Worm (Caenorhabditis elegans) whole organism, L1 larva: ENCODE measurements around the gene C49H3.16.

ENCODE experiments used
- C34B4.2 ChIP-seq: sonication (generic microtip); optimal IDR thresholded peaks from 2 replicates; lab custom pipeline; 2017; ENCODE audit warnings: mild to moderate bottlenecking, missing genetic modification characterization, missing compliant biosample characterization
- aha-1 ChIP-seq: fragments of 150-350 bp; optimal IDR thresholded peaks from 2 replicates; lab custom pipeline; 2014; ENCODE audit warnings: missing biosample characterization, missing genetic modification characterization
- ceh-8 ChIP-seq: fragments of 200-800 bp; sonication (Bioruptor generic); optimal IDR thresholded peaks from 2 replicates; lab custom pipeline; 2018; ENCODE audit warnings: mild to moderate bottlenecking, missing genetic modification characterization, moderate library complexity, missing compliant biosample characterization
- ceh-82 ChIP-seq, 3 experiments: fragments of 150-350 bp in 1 of 3; sonication (generic microtip) in 2 of 3; optimal IDR thresholded peaks; 2 replicates each; lab custom pipeline; 2014 to 2017; ENCODE audit warnings: missing biosample characterization in 3 of 3, missing genetic modification characterization in 3 of 3
- ces-1 ChIP-seq: fragments of 150-350 bp; optimal IDR thresholded peaks from 2 replicates; lab custom pipeline; 2014; ENCODE audit warnings: missing biosample characterization, missing genetic modification reagents, missing genetic modification characterization
- dpl-1 ChIP-seq, 3 experiments: fragments of 150-350 bp in 2 of 3; sonication (generic microtip) in 1 of 3; optimal IDR thresholded peaks; 2 replicates each; lab custom pipeline; 2014 to 2017; ENCODE audit warnings: missing biosample characterization in 3 of 3, missing genetic modification characterization in 3 of 3, missing genetic modification reagents in 3 of 3
- dsc-1 ChIP-seq: sonication (generic microtip); optimal IDR thresholded peaks from 2 replicates; lab custom pipeline; 2016; ENCODE audit warnings: mild to moderate bottlenecking, missing genetic modification characterization, missing compliant biosample characterization
- efl-1 ChIP-seq, 4 experiments: fragments of 150-350 bp; optimal IDR thresholded peaks in 3 of 4; peaks in 1 of 4; 1 replicate in 1 of 4; 2 replicates in 3 of 4; lab custom pipeline; 2014; ENCODE audit warnings: missing biosample characterization in 2 of 4, missing genetic modification characterization in 2 of 4, missing genetic modification reagents in 2 of 4
- efl-3 ChIP-seq: fragments of 200-800 bp; sonication (Bioruptor generic); optimal IDR thresholded peaks from 2 replicates; lab custom pipeline; 2018; ENCODE audit warnings: mild to moderate bottlenecking, missing genetic modification characterization, missing compliant biosample characterization
- elt-2 ChIP-seq: sonication (generic microtip); optimal IDR thresholded peaks from 2 replicates; lab custom pipeline; 2016; ENCODE audit warnings: missing genetic modification characterization, mild to moderate bottlenecking, inconsistent platforms, missing compliant biosample characterization, missing genetic modification reagents
- fkh-4 ChIP-seq: sonication (generic microtip); optimal IDR thresholded peaks from 2 replicates; lab custom pipeline; 2016; ENCODE audit warnings: missing compliant biosample characterization, missing genetic modification characterization, borderline replicate concordance
- grh-1 ChIP-seq: fragments of 200-800 bp; sonication (Bioruptor generic); IDR thresholded peaks from 2 replicates; pipeline ENCODE4 v1.3.6; 2022; ENCODE audit warnings: missing genetic modification reagents, missing genetic modification characterization, missing compliant biosample characterization
- hlh-4 ChIP-seq: sonication (generic microtip); optimal IDR thresholded peaks from 2 replicates; lab custom pipeline; 2016; ENCODE audit warnings: mild to moderate bottlenecking, missing genetic modification characterization, missing compliant biosample characterization
- jun-1 ChIP-seq: fragments of 150-350 bp; optimal IDR thresholded peaks from 2 replicates; lab custom pipeline; 2014; ENCODE audit warnings: missing biosample characterization, missing genetic modification reagents, missing genetic modification characterization
- lin-13 ChIP-seq: fragments of 150-350 bp; optimal IDR thresholded peaks from 2 replicates; lab custom pipeline; 2014; ENCODE audit warnings: missing biosample characterization, missing genetic modification reagents, missing genetic modification characterization
- lir-3 ChIP-seq: sonication (generic microtip); optimal IDR thresholded peaks from 2 replicates; lab custom pipeline; 2016; ENCODE audit warnings: mild to moderate bottlenecking, missing genetic modification characterization, moderate library complexity, missing compliant biosample characterization; ENCODE audit not compliant: poor library complexity
- lsy-2 ChIP-seq, 2 experiments: fragments of 150-350 bp; optimal IDR thresholded peaks; 2 replicates each; lab custom pipeline; 2014; ENCODE audit warnings: missing biosample characterization in 2 of 2, missing genetic modification characterization in 2 of 2
- mep-1 ChIP-seq: fragments of 150-350 bp; optimal IDR thresholded peaks from 2 replicates; lab custom pipeline; 2014; ENCODE audit warnings: missing biosample characterization, missing genetic modification characterization
- nhr-20 ChIP-seq: sonication (generic microtip); optimal IDR thresholded peaks from 2 replicates; lab custom pipeline; 2016; ENCODE audit warnings: mild to moderate bottlenecking, missing genetic modification characterization, missing compliant biosample characterization
- nhr-28 ChIP-seq: fragments of 150-350 bp; optimal IDR thresholded peaks from 2 replicates; lab custom pipeline; 2014; ENCODE audit warnings: missing biosample characterization, missing genetic modification characterization
- nhr-77 ChIP-seq: fragments of 150-350 bp; optimal IDR thresholded peaks from 2 replicates; lab custom pipeline; 2014; ENCODE audit warnings: missing biosample characterization, missing genetic modification characterization
- nhr-85 ChIP-seq: sonication (generic microtip); peaks from one replicate; lab custom pipeline; 2016; ENCODE audit warnings: missing genetic modification characterization, inconsistent platforms, missing compliant biosample characterization
- pag-3 ChIP-seq: sonication (generic microtip); optimal IDR thresholded peaks from 2 replicates; lab custom pipeline; 2017; ENCODE audit warnings: missing genetic modification characterization, mild to moderate bottlenecking, missing compliant biosample characterization, antibody characterized with exemption, borderline replicate concordance; ENCODE audit not compliant: insufficient read depth
- snpc-4 ChIP-seq: fragments of 150-350 bp; optimal IDR thresholded peaks from 2 replicates; lab custom pipeline; 2014; ENCODE audit warnings: missing biosample characterization, missing genetic modification characterization
- snu-23 ChIP-seq: sonication (generic microtip); optimal IDR thresholded peaks from 2 replicates; lab custom pipeline; 2016; ENCODE audit warnings: missing genetic modification characterization, missing compliant biosample characterization
- sup-37 ChIP-seq: fragments of 200-800 bp; sonication (Bioruptor generic); optimal IDR thresholded peaks from 2 replicates; lab custom pipeline; 2018; ENCODE audit warnings: mild to moderate bottlenecking, missing genetic modification characterization, missing compliant biosample characterization
- tlp-1 ChIP-seq: fragments of 150-350 bp; optimal IDR thresholded peaks from 2 replicates; lab custom pipeline; 2014; ENCODE audit warnings: missing biosample characterization, missing genetic modification characterization
- unc-130 ChIP-seq: fragments of 150-350 bp; optimal IDR thresholded peaks from 2 replicates; lab custom pipeline; 2017; ENCODE audit warnings: missing biosample characterization, missing genetic modification characterization, inconsistent platforms
- unc-30 ChIP-seq: sonication (generic microtip); optimal IDR thresholded peaks from 2 replicates; lab custom pipeline; 2017; ENCODE audit warnings: missing biosample characterization, missing genetic modification characterization
- unc-98 ChIP-seq: fragments of 200-800 bp; sonication (Bioruptor generic); IDR thresholded peaks from 2 replicates; pipeline ENCODE4 v1.3.6; 2022; ENCODE audit warnings: missing genetic modification characterization, missing compliant biosample characterization
- vab-15 ChIP-seq: sonication (generic microtip); optimal IDR thresholded peaks from 2 replicates; lab custom pipeline; 2017; ENCODE audit warnings: missing genotype, mild to moderate bottlenecking, missing genetic modification characterization, missing compliant biosample characterization
- zip-4 ChIP-seq: fragments of 200-800 bp; sonication (Bioruptor generic); optimal IDR thresholded peaks from 2 replicates; lab custom pipeline; 2018; ENCODE audit warnings: mild to moderate bottlenecking, missing genetic modification characterization, moderate library complexity, missing compliant biosample characterization

C49H3.16 gene

DNA sequence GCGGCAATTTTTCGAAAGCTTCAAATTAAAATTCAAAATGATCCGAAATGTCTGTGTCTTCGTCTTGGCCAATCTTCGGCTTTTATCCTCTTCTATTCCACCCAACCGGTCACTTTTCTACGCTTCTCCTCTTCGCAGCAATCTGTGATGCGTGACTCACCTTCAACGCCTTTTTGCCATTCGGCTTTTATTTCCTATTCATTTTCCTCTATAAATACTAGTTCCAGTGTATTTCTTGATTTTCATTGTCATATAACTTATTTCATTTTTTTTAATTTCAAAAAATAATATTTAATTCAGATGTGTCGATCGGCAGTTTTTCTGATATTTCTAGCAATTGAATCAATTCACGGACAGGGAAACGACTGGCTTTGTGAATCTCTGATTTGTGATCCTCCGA, at the start of gene C49H3.16:
Gene C49H3.16, plus strand, starts transcription at position 301 of the 400 bp plus-strand sequence.
- TF ChIP-seq unc-98: no peak
- TF ChIP-seq nhr-85: no peak
- no peak for TF ChIP-seq zip-4
- TF ChIP-seq nhr-77: no peak
- TF ChIP-seq C34B4.2 (tag; lab: Kevin White, UChicago): no peak
- no peak for TF ChIP-seq pag-3 (tag; lab: Kevin White, UChicago)
- TF ChIP-seq efl-3 (GFP tag; lab: Kevin White, UChicago): no peak
- no peak for TF ChIP-seq ces-1
- TF ChIP-seq mep-1 (tag; lab: Kevin White, UChicago): no peak
- no peak for TF ChIP-seq unc-30 (tag; lab: Kevin White, UChicago)
- no peak for TF ChIP-seq lir-3 (tag; lab: Kevin White, UChicago)
- no peak for TF ChIP-seq tlp-1 (tag; lab: Kevin White, UChicago)
- no peak for TF ChIP-seq aha-1 (tag; lab: Kevin White, UChicago)
- TF ChIP-seq snpc-4 (tag; lab: Kevin White, UChicago): no peak
- TF ChIP-seq sup-37 (GFP tag; lab: Kevin White, UChicago): no peak
- TF ChIP-seq ceh-82 (tag; optimal IDR thresholded peaks at IDR 0.05; lab: Kevin White, UChicago): no peak
- no peak for TF ChIP-seq nhr-28
- no peak for TF ChIP-seq jun-1
- no peak for TF ChIP-seq dpl-1 (GFP tag; optimal IDR thresholded peaks at IDR 0.05; lab: Kevin White, UChicago)

ce11 chrIV:7870451-7870850, 49.8 kb upstream of the C49H3.16 start, which contains the start of gene T06C10.3:
T06C10.3 (plus strand) TSS chrIV:7870751.
- TF ChIP-seq fkh-4 (tag; lab: Kevin White, UChicago): no peak
- no peak for TF ChIP-seq nhr-77
- TF ChIP-seq grh-1 (GFP tag; lab: Robert Waterston, UW): no peak
- peak; percentile 42 for TF ChIP-seq nhr-85
- no peak for TF ChIP-seq efl-1 (optimal IDR thresholded peaks at IDR 0.05; lab: Kevin White, UChicago)
- peak in 1 of 2 experiments; percentile 71 for TF ChIP-seq efl-1 (GFP tag; optimal IDR thresholded peaks at IDR 0.05 in 1 of 2; lab: Kevin White, UChicago)

DNA sequence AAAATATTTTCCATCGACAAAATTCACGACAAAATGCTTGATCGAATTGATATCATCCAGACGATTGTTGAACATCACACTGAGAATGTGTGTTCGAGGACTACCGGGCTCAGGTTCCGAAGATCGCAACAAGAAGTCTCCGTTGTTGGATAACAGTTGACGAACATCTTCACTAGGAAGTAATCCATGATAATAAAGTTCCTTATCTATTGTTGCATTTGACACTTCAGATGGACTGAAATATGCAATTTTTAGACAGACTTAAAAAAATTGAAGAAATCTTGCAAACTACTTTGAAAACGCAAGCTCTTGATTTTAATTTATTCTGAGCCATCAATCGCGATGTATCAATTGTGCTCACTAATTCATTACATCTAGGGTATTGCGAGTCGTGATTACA, 43.0 kb upstream of the C49H3.16 start:
- TF ChIP-seq nhr-77 (no peak), grh-1 (GFP tag; lab: Robert Waterston, UW) (no peak), lin-13 (no peak)
- TF ChIP-seq, all 84 proteins: peak for 0

DNA sequence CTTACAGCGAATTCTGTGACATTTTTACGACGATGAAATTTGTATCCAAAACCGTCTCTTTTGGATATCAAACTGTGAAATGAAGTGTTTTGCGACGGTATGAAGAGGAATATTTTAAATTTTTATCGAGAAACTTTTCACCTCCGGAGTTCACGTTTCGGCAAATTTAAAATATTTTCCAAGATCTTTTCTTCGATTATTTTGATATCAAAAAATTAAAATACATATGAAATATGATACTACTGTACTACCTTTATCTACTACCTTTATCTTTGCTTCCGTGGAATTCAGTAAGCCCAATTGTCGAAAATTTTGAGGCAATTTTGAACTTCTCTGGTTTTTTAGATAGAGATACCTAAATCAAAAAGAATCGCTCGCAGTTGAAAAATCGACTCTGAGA, 42.4 kb upstream of the C49H3.16 start, which contains the start of gene kin-26:
Gene kin-26, minus strand, starts transcription at position 101 of the 400 bp plus-strand sequence.
- TF ChIP-seq nhr-20 (tag; lab: Kevin White, UChicago) (no peak), efl-1 (optimal IDR thresholded peaks at IDR 0.05; lab: Kevin White, UChicago) (no peak), efl-1 (GFP tag; optimal IDR thresholded peaks at IDR 0.05 in 1 of 2; lab: Kevin White, UChicago) (peak in 1 of 2 experiments; percentile 4)

DNA sequence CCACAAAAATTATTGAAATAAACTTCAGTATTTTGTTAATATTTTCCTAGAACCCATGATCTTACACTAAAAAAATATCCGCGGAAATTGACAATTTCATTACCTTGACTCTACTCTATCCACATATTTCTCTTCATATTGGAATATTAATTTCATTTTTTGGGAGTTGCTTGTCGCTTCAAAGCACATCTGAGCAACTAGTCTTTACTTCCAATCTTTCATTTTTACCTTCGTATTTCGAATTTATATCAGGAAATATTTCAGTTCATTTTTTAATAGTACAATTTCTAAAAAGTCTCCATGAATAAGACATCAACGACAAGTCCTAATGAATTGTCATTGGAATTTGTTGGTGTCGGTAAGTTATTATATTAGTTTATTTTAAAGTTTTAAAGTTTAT, 41.2 kb upstream of the C49H3.16 start, which contains the start of gene srt-73:
Gene srt-73, plus strand, starts transcription at position 301 of the 400 bp plus-strand sequence.
- TF ChIP-seq efl-1 (optimal IDR thresholded peaks at IDR 0.05; lab: Kevin White, UChicago): no peak
- peak in 1 of 2 experiments; percentile 63 for TF ChIP-seq efl-1 (GFP tag; optimal IDR thresholded peaks at IDR 0.05 in 1 of 2; lab: Kevin White, UChicago)
- TF ChIP-seq nhr-77: no peak
- no peak for TF ChIP-seq hlh-4 (tag; lab: Kevin White, UChicago)
- no peak for TF ChIP-seq vab-15
- TF ChIP-seq dsc-1 (tag; lab: Kevin White, UChicago): no peak
- no peak for TF ChIP-seq lsy-2 (tag; optimal IDR thresholded peaks at IDR 0.05; lab: Kevin White, UChicago)
- TF ChIP-seq ceh-8 (GFP tag; lab: Kevin White, UChicago): no peak
- no peak for TF ChIP-seq snu-23 (GFP tag; lab: Kevin White, UChicago)

- TF ChIP-seq C34B4.2 (tag; lab: Kevin White, UChicago): no peak
- TF ChIP-seq tlp-1 (tag; lab: Kevin White, UChicago): peak; percentile 54
- peak; percentile 53 for TF ChIP-seq elt-2 (tag; lab: Kevin White, UChicago)
- no peak for TF ChIP-seq unc-130
Observed at ce11 chrIV:7881166-7881565, 39.1 kb upstream of the C49H3.16 start.
